Fruit fly (Drosophila melanogaster): ENCODE measurements around the gene CG34453.

DNA sequence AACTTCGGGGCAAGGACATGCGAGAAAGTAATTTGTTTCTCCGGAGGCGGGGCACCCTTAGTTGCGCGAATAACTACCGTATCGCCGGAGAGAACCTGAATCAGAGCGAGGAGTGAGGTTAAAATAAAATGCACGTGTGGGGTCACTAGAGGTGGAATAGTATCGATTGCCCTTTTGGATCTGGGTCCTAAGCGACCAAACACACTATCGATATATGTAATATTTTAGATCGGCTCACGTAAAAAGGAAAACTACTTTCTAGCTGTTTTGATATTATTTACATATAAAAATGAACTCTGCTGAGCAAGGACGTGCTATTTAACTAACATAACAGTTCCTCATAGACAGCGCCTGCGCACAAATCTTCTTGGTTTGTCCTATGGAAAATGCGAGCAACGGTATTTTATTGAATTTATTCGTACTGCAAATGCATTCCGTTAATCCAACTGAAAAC, 29.6 kb upstream of the CG34453 start:
- TF ChIP-seq gl (tag; optimal IDR thresholded peaks at IDR 0.05) (no peak), CG15710 (tag; optimal IDR thresholded peaks at IDR 0.05) (no peak), CG8159 (tag; optimal IDR thresholded peaks at IDR 0.05) (no peak), Ets98B (GFP tag; IDR thresholded peaks at IDR 0.05) (no peak)

All from whole organism, pupa.